Fruit fly (Drosophila melanogaster) whole organism, wandering third instar larva: ENCODE results near the gene fu.

Source experiments
- Abd-B ChIP-seq: fragments of >200 bp; optimal IDR thresholded peaks from 2 replicates; lab custom pipeline; 2017; ENCODE audit warnings: missing biosample characterization, missing genetic modification characterization
- CG32264 ChIP-seq: fragments of 200-800 bp; sonication (Bioruptor generic); optimal IDR thresholded peaks from 2 replicates; lab custom pipeline; 2016; ENCODE audit warnings: missing biosample characterization, missing genetic modification characterization
- CG9705 ChIP-seq: fragments of 200-800 bp; sonication (Bioruptor generic); optimal IDR thresholded peaks from 2 replicates; lab custom pipeline; 2018; ENCODE audit warnings: missing biosample characterization, mild to moderate bottlenecking, missing genetic modification characterization
- CrebA ChIP-seq: fragments of 200-800 bp; sonication (Bioruptor generic); optimal IDR thresholded peaks from 2 replicates; lab custom pipeline; 2016; ENCODE audit warnings: missing biosample characterization, mild to moderate bottlenecking, missing genetic modification characterization, borderline replicate concordance
- Dfd ChIP-seq: fragments of >200 bp; optimal IDR thresholded peaks from 2 replicates; lab custom pipeline; 2017; ENCODE audit warnings: missing biosample characterization, missing genetic modification characterization
- Dif ChIP-seq: fragments of 200-275, 200-300 bp; sonication (Bioruptor generic); optimal IDR thresholded peaks from 2 replicates; lab custom pipeline; 2018; ENCODE audit warnings: missing biosample characterization, missing genetic modification characterization; ENCODE audit not compliant: partially characterized antibody
- GATAd ChIP-seq: sonication (Bioruptor generic); optimal IDR thresholded peaks from 2 replicates; lab custom pipeline; 2016; ENCODE audit warnings: missing biosample characterization, missing genetic modification characterization
- HLH106 ChIP-seq: fragments of 200-800 bp; optimal IDR thresholded peaks from 3 replicates; lab custom pipeline; 2019; ENCODE audit warnings: missing biosample characterization, mild to moderate bottlenecking, missing genetic modification characterization, moderate library complexity
- Hr78 ChIP-seq: fragments of >200 bp; optimal IDR thresholded peaks from 2 replicates; lab custom pipeline; 2017; ENCODE audit warnings: missing biosample characterization, missing genetic modification characterization
- Hr83 ChIP-seq: fragments of 200-300 bp; sonication (Bioruptor generic); optimal IDR thresholded peaks from 2 replicates; lab custom pipeline; 2016; ENCODE audit warnings: missing biosample characterization, mild to moderate bottlenecking, missing genetic modification characterization, moderate library complexity; ENCODE audit not compliant: poor library complexity, severe bottlenecking
- Jra ChIP-seq: sonication (Bioruptor generic); optimal IDR thresholded peaks from 2 replicates; lab custom pipeline; 2016; ENCODE audit warnings: missing biosample characterization, missing genetic modification characterization
- Mio ChIP-seq: sonication (Bioruptor generic); optimal IDR thresholded peaks from 2 replicates; lab custom pipeline; 2016; ENCODE audit warnings: missing biosample characterization, missing genetic modification characterization
- Myc ChIP-seq: fragments of >200 bp; optimal IDR thresholded peaks from 2 replicates; lab custom pipeline; 2017
- N ChIP-seq: fragments of >200 bp; optimal IDR thresholded peaks from 2 replicates; lab custom pipeline; 2018; ENCODE audit warnings: missing biosample characterization, missing external identifiers, missing genetic modification characterization
- OdsH ChIP-seq: fragments of 200-800 bp; sonication (Bioruptor generic); optimal IDR thresholded peaks from 2 replicates; lab custom pipeline; 2016; ENCODE audit warnings: missing biosample characterization, mild to moderate bottlenecking, missing genetic modification characterization
- Rel ChIP-seq, 2 experiments: fragments of 200-800 bp; sonication (Bioruptor generic) in 1 of 2; optimal IDR thresholded peaks; 2 replicates in 1 of 2; 3 replicates in 1 of 2; lab custom pipeline; 2016 to 2019; ENCODE audit warnings: mild to moderate bottlenecking in 2 of 2, missing biosample characterization in 2 of 2, missing genetic modification characterization in 2 of 2, moderate library complexity in 1 of 2
- br ChIP-seq: fragments of 200-800 bp; sonication (Bioruptor generic); optimal IDR thresholded peaks from 2 replicates; lab custom pipeline; 2016; ENCODE audit warnings: missing biosample characterization, missing genetic modification characterization
- dl ChIP-seq, 2 experiments: fragments of 175-275, 200-275 bp in 1 of 2; fragments of 200-275 bp in 1 of 2; sonication (Bioruptor generic); optimal IDR thresholded peaks; lab custom pipeline; 2018; ENCODE audit warnings: mild to moderate bottlenecking in 2 of 2, missing biosample characterization in 2 of 2, missing genetic modification characterization in 2 of 2, moderate library complexity in 2 of 2; ENCODE audit not compliant: partially characterized antibody in 2 of 2, insufficient read depth in 1 of 2
- dmrt93B ChIP-seq: fragments of 200-800 bp; sonication (Bioruptor generic); optimal IDR thresholded peaks from 2 replicates; lab custom pipeline; 2018; ENCODE audit warnings: missing biosample characterization, mild to moderate bottlenecking, missing genetic modification characterization
- ey ChIP-seq: fragments of 200-800 bp; sonication (Bioruptor generic); optimal IDR thresholded peaks from 2 replicates; lab custom pipeline; 2016; ENCODE audit warnings: missing biosample characterization, missing genetic modification characterization
- fru ChIP-seq: fragments of 200-800 bp; sonication (Bioruptor generic); optimal IDR thresholded peaks from 3 replicates; lab custom pipeline; 2016; ENCODE audit warnings: missing biosample characterization, mild to moderate bottlenecking, missing genetic modification characterization
- h ChIP-seq: fragments of 200-800 bp; sonication (Bioruptor generic); optimal IDR thresholded peaks from 3 replicates; lab custom pipeline; 2016; ENCODE audit warnings: missing biosample characterization, mild to moderate bottlenecking, missing genetic modification characterization
- jim ChIP-seq: fragments of 175-275, 200-325 bp; sonication (Bioruptor generic); optimal IDR thresholded peaks from 2 replicates; lab custom pipeline; 2016; ENCODE audit warnings: missing biosample characterization, mild to moderate bottlenecking, missing genetic modification characterization
- lola ChIP-seq: fragments of >200 bp; optimal IDR thresholded peaks from 2 replicates; lab custom pipeline; 2017; ENCODE audit warnings: missing biosample characterization, missing genetic modification characterization
- rgr ChIP-seq: fragments of 200-800 bp; sonication (Bioruptor generic); optimal IDR thresholded peaks from 3 replicates; lab custom pipeline; 2016; ENCODE audit warnings: missing biosample characterization, mild to moderate bottlenecking, missing genetic modification characterization
- sage ChIP-seq: fragments of 200-800 bp; sonication (Bioruptor generic); optimal IDR thresholded peaks from 2 replicates; lab custom pipeline; 2016; ENCODE audit warnings: missing biosample characterization, mild to moderate bottlenecking, missing genetic modification characterization
- sv ChIP-seq: fragments of 200-800 bp; sonication (Bioruptor generic); optimal IDR thresholded peaks from 3 replicates; lab custom pipeline; 2016; ENCODE audit warnings: missing biosample characterization, missing genetic modification characterization
- tai ChIP-seq: sonication (Bioruptor generic); optimal IDR thresholded peaks from 2 replicates; lab custom pipeline; 2016; ENCODE audit warnings: missing biosample characterization, missing genetic modification characterization
- usp ChIP-seq: fragments of >200 bp; optimal IDR thresholded peaks from 2 replicates; lab custom pipeline; 2017; ENCODE audit warnings: missing biosample characterization, missing genetic modification characterization
- woc ChIP-seq: sonication (Bioruptor generic); optimal IDR thresholded peaks from 2 replicates; lab custom pipeline; 2016; ENCODE audit warnings: missing biosample characterization, mild to moderate bottlenecking, missing genetic modification characterization

fu gene

DNA sequence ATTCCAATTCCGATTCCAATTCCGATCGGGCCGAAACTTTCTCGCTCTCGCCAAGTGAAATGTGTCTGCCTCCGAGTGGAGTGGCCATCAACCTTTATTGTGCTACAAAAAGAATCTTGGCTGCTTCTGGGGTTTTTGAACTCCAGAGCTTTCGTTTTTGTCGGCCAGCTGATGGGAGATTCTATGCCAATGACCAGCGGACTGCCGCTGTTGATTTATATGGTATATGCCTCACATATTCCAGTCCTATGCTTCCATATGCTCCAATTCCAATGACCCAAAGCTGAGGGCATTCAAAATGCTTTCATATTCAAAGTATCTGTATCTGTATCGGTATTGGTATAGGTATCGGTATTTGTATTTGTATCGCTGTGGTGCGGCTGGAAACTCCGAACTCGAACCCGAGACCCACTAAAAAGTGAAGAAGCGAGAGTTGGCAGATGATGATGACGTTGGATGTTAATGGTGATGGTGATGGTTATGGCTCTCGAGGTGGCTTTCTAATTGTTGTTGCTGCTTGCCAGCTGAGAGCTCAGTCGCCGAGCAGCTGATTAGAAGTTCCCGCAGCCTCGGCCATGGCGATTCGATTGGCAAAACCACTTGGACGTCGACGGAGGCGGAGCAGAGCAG lies 15.5 kb downstream of the fu start:
- no peak for TF ChIP-seq rgr
- no peak for TF ChIP-seq N (GFP tag; lab: Kevin White, UChicago)
- TF ChIP-seq Dfd (GFP tag; lab: Kevin White, UChicago): no peak
- no peak for TF ChIP-seq CG9705
- TF ChIP-seq h (GFP tag; lab: Kevin White, UChicago): no peak
- TF ChIP-seq Myc (lab: Kevin White, UChicago): no peak
- TF ChIP-seq lola (GFP tag; lab: Kevin White, UChicago): no peak
- TF ChIP-seq Mio (GFP tag; lab: Kevin White, UChicago): no peak
- no peak for TF ChIP-seq Dif (GFP tag; lab: Kevin White, UChicago)
- no peak for TF ChIP-seq Abd-B (GFP tag; lab: Kevin White, UChicago)
- no peak for TF ChIP-seq jim (GFP tag; lab: Kevin White, UChicago)

DNA sequence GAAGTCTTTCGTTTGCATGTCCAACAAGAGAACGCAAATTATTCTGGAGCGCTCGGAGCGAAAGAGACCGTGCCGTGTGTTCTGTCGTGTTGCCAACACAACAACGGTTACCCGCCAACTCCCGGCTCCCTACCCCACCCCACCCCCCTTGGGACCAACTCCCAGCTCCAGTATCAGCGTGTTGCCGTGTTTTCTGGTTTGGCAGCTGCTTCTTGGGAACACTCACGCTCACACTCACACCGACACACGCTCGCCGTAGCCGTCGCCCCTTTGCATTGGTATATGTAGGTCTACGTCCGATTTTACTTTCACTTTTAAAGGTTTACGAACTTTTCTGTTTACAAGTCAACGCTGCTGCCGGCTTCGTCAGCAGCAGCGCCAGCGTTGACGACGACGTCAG lies 17.7 kb downstream of the fu start:
- TF ChIP-seq Jra (GFP tag; lab: Kevin White, UChicago) (no peak), Rel (GFP tag; optimal IDR thresholded peaks at IDR 0.05; lab: Kevin White, UChicago) (no peak), Rel (tag; optimal IDR thresholded peaks at IDR 0.05; lab: Kevin White, UChicago) (no peak), br (GFP tag; lab: Kevin White, UChicago) (no peak), HLH106 (no peak), CrebA (GFP tag; lab: Kevin White, UChicago) (no peak), dmrt93B (no peak), Abd-B (GFP tag; lab: Kevin White, UChicago) (no peak), CG32264 (GFP tag; lab: Kevin White, UChicago) (no peak), dl (GFP tag; optimal IDR thresholded peaks at IDR 0.05; lab: Kevin White, UChicago; ENCODE audit: insufficient read depth in 1 of 2, partially characterized antibody in 2 of 2) (no peak), ey (GFP tag; lab: Kevin White, UChicago) (no peak), Myc (lab: Kevin White, UChicago) (no peak), jim (GFP tag; lab: Kevin White, UChicago) (no peak), sage (GFP tag; lab: Kevin White, UChicago) (no peak)
- TF ChIP-seq, all 38 proteins: peak for 0

DNA sequence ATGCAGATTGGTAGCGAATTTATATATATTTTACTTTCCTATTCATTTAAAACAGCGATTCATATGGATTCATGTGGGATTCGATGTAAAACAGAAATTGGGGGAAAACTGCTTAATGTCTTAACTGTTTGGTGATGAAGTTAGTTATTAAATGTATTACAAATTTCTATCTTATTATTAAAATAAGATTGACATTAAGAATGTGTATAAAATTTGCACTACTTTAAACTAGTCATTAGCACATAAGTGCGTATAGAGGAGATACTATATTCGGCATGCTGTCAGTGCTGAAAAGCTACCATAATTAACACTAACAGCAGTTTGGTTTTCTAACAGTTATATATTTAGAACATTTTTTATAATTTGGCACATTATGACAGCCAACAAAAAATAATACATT lies 18.1 kb downstream of the fu start:
- TF ChIP-seq Dif (GFP tag; lab: Kevin White, UChicago) (no peak), usp (no peak), lola (GFP tag; lab: Kevin White, UChicago) (no peak), fru (GFP tag; lab: Kevin White, UChicago) (no peak), dmrt93B (no peak)

DNA sequence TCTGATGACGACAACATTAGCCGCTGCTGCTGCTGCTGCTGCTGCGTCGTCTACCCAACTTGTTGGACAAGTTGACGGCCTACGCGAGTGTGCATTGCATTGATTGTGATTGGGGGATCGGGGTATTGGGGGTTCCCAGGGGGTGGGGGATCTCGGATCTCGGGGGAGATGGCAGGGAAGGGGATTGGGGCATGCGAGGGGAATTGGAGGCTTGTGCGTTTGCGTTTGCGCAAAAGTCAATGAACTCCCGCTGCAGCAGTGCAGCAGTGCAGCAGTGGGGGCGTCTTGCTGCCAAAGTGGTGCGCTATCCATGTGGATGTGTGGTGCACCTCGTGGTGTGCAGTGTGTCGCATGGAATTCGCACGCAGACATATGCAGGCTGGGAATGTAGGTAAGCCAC lies 19.2 kb downstream of the fu start:
- TF ChIP-seq CG32264 (GFP tag; lab: Kevin White, UChicago) (no peak), Hr78 (GFP tag; lab: Kevin White, UChicago) (no peak), Myc (lab: Kevin White, UChicago) (no peak), Hr83 (GFP tag; lab: Kevin White, UChicago) (no peak), HLH106 (no peak), rgr (no peak), sv (GFP tag; lab: Kevin White, UChicago) (no peak), GATAd (GFP tag; lab: Kevin White, UChicago) (no peak), sage (GFP tag; lab: Kevin White, UChicago) (no peak), Dif (GFP tag; lab: Kevin White, UChicago) (no peak), jim (GFP tag; lab: Kevin White, UChicago) (no peak), Rel (GFP tag; optimal IDR thresholded peaks at IDR 0.05; lab: Kevin White, UChicago) (no peak), Rel (tag; optimal IDR thresholded peaks at IDR 0.05; lab: Kevin White, UChicago) (no peak), CrebA (GFP tag; lab: Kevin White, UChicago) (no peak), tai (GFP tag; lab: Kevin White, UChicago) (no peak), usp (no peak), woc (no peak), OdsH (no peak), Jra (GFP tag; lab: Kevin White, UChicago) (no peak)
- TF ChIP-seq, all 38 proteins: peak for 0

DNA sequence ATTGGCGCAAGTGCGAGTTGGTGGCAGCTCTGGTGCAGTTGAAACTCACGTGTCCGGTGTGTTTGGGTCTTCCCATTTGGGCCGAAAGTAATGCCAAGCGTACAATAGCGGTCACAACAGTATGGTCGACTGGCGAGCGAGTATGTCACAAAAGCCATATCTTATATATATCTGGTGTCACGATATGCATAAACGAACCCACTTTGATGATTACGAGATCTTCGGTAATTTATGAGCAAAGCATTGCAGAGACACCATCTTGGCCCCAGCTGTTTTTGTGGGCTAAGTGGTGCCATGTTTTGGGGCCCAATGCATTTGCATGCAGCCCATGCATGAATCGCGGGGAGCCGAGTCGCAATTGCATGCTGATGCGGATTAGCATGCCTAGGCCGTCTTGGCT lies 21.3 kb downstream of the fu start:
- no peak for TF ChIP-seq sv (GFP tag; lab: Kevin White, UChicago)
- TF ChIP-seq Myc (lab: Kevin White, UChicago): no peak
- TF ChIP-seq dl (GFP tag; optimal IDR thresholded peaks at IDR 0.05; lab: Kevin White, UChicago; ENCODE audit: insufficient read depth in 1 of 2, partially characterized antibody in 2 of 2): no peak
- TF ChIP-seq br (GFP tag; lab: Kevin White, UChicago): no peak
- no peak for TF ChIP-seq Hr78 (GFP tag; lab: Kevin White, UChicago)
- TF ChIP-seq woc: no peak
- TF ChIP-seq GATAd (GFP tag; lab: Kevin White, UChicago): no peak
- no peak for TF ChIP-seq CG32264 (GFP tag; lab: Kevin White, UChicago)
- no peak for TF ChIP-seq rgr
- TF ChIP-seq tai (GFP tag; lab: Kevin White, UChicago): no peak
- TF ChIP-seq HLH106: no peak
- no peak for TF ChIP-seq dmrt93B
